Worm (Caenorhabditis elegans): ENCODE measurements around the gene gldi-4.

The gldi-4 gene

ce11 chrIV:7012214-7012613 lies 5.2 kb upstream of the gldi-4 start:
- no peak for TF ChIP-seq madf-9 (GFP tag; conservative IDR thresholded peaks at IDR 0.05)
- no peak for TF ChIP-seq lir-3 (tag; optimal IDR thresholded peaks at IDR 0.05)
- TF ChIP-seq zfp-2 (tag; optimal IDR thresholded peaks at IDR 0.05): no peak
- no peak for TF ChIP-seq nhr-102 (tag; optimal IDR thresholded peaks at IDR 0.05)
- TF ChIP-seq Y75B8A.6 (GFP tag; IDR thresholded peaks at IDR 0.05): no peak
- no peak for TF ChIP-seq hlh-30 (tag; optimal IDR thresholded peaks at IDR 0.05; ENCODE audit: insufficient read depth)

ce11 chrIV:7012731-7013445 lies 4.5 kb upstream of the gldi-4 start:
- peak; percentile 77 for TF ChIP-seq set-16 (GFP tag; IDR thresholded peaks at IDR 0.05)
- TF ChIP-seq nhr-77 (tag; optimal IDR thresholded peaks at IDR 0.05): peak; percentile 34
- TF ChIP-seq F26F4.8 (GFP tag; conservative IDR thresholded peaks at IDR 0.05): no peak
- TF ChIP-seq lin-38 (GFP tag; IDR thresholded peaks at IDR 0.05): peak; percentile 51
- no peak for TF ChIP-seq mdt-29 (GFP tag; IDR thresholded peaks at IDR 0.05)
- TF ChIP-seq nhr-28 (tag; optimal IDR thresholded peaks at IDR 0.05): peak; percentile 12
- peak; percentile 6 for TF ChIP-seq dpl-1 (GFP tag; optimal IDR thresholded peaks at IDR 0.05)
- TF ChIP-seq ces-1 (GFP tag; optimal IDR thresholded peaks at IDR 0.05): no peak

- no peak for TF ChIP-seq unc-39 (tag; optimal IDR thresholded peaks at IDR 0.05)
- peak; percentile 4 for TF ChIP-seq nhr-77 (tag; optimal IDR thresholded peaks at IDR 0.05)
- TF ChIP-seq fkh-10 (GFP tag; optimal IDR thresholded peaks at IDR 0.05): peak; percentile 31
- TF ChIP-seq lin-38 (GFP tag; IDR thresholded peaks at IDR 0.05): 0 out of 2 replicates have a peak, but pooled peaks have one; percentile 14
- peak; percentile 85 for TF ChIP-seq hlh-30 (tag; optimal IDR thresholded peaks at IDR 0.05; ENCODE audit: insufficient read depth)
- peak; percentile 71 for TF ChIP-seq mep-1 (tag; optimal IDR thresholded peaks at IDR 0.05)
- no peak for TF ChIP-seq Y48G9A.11 (GFP tag; IDR thresholded peaks at IDR 0.05)
- TF ChIP-seq lin-39 (tag; optimal IDR thresholded peaks at IDR 0.05): no peak
- no peak for TF ChIP-seq nhr-42 (GFP tag; IDR thresholded peaks at IDR 0.05)
- peak; percentile 46 for TF ChIP-seq nhr-28 (tag; optimal IDR thresholded peaks at IDR 0.05)
- TF ChIP-seq tag-97 (GFP tag; IDR thresholded peaks at IDR 0.05): no peak
- TF ChIP-seq ctbp-1 (GFP tag; IDR thresholded peaks at IDR 0.05): no peak
- TF ChIP-seq mxl-2 (GFP tag; conservative IDR thresholded peaks at IDR 0.05): no peak
- no peak for TF ChIP-seq snpc-4 (tag; optimal IDR thresholded peaks at IDR 0.05)
- TF ChIP-seq dpl-1 (GFP tag; optimal IDR thresholded peaks at IDR 0.05): peak; percentile 9
- TF ChIP-seq aha-1 (tag): peak; percentile 91
- TF ChIP-seq lsy-2 (tag; optimal IDR thresholded peaks at IDR 0.05): peak in 1 of 2 experiments; percentile 70
- no peak for TF ChIP-seq nhr-10 (tag; optimal IDR thresholded peaks at IDR 0.05)
- no peak for TF ChIP-seq daf-16 (GFP tag; optimal IDR thresholded peaks at IDR 0.05)
- peak; percentile 50 for TF ChIP-seq daf-16 (tag; optimal IDR thresholded peaks at IDR 0.05)
- no peak for TF ChIP-seq zip-2 (tag; optimal IDR thresholded peaks at IDR 0.05)
- peak; percentile 78 for TF ChIP-seq dve-1 (tag; optimal IDR thresholded peaks at IDR 0.05; ENCODE audit: insufficient read depth)
- no peak for TF ChIP-seq lir-3 (tag; optimal IDR thresholded peaks at IDR 0.05)
- no peak for TF ChIP-seq ces-1 (GFP tag; optimal IDR thresholded peaks at IDR 0.05)
- TF ChIP-seq gei-8 (GFP tag; optimal IDR thresholded peaks at IDR 0.05): no peak
- TF ChIP-seq mdl-1 (tag; optimal IDR thresholded peaks at IDR 0.05): peak in 1 of 2 experiments; percentile 60
- TF ChIP-seq daf-19 (GFP tag; conservative IDR thresholded peaks at IDR 0.05): no peak
- TF ChIP-seq dmd-6 (GFP tag; IDR thresholded peaks at IDR 0.05): peak; percentile 21; the same call in 1 of the 2 replicates
- no peak for TF ChIP-seq vab-7 (GFP tag; IDR thresholded peaks at IDR 0.05)
- no peak for TF ChIP-seq zag-1 (tag; optimal IDR thresholded peaks at IDR 0.05)
- TF ChIP-seq aly-2 (tag; optimal IDR thresholded peaks at IDR 0.05): no peak
- TF ChIP-seq hif-1 (tag; optimal IDR thresholded peaks at IDR 0.05): no peak
- TF ChIP-seq cey-2 (tag; optimal IDR thresholded peaks at IDR 0.05; ENCODE audit: borderline replicate concordance, insufficient read depth): no peak
- peak; percentile 30 for TF ChIP-seq rbr-2 (tag; optimal IDR thresholded peaks at IDR 0.05)
- no peak for TF ChIP-seq ztf-7 (tag; optimal IDR thresholded peaks at IDR 0.05)
- no peak for TF ChIP-seq F37D6.2 (tag; optimal IDR thresholded peaks at IDR 0.05)
- TF ChIP-seq hlh-11 (tag; optimal IDR thresholded peaks at IDR 0.05): peak; percentile 49
- TF ChIP-seq spr-1 (tag; optimal IDR thresholded peaks at IDR 0.05): no peak
These were observed 922 bp upstream of the gldi-4 start for ce11 chrIV:7016502-7016901.
